Worm (Caenorhabditis elegans) whole organism, midembryonic: ENCODE measurements around the gene vha-5.

Source experiments
- T22C8.4 ChIP-seq: fragments of 200-800 bp; sonication (Bioruptor generic); IDR thresholded peaks from 2 replicates; pipeline ENCODE4 v1.3.6; 2022; ENCODE audit warnings: missing genetic modification characterization, missing compliant biosample characterization
- cog-1 ChIP-seq: sonication (generic microtip); optimal IDR thresholded peaks from 2 replicates; lab custom pipeline; 2016; ENCODE audit warnings: missing genetic modification characterization, missing compliant biosample characterization
- flt-1 ChIP-seq: fragments of 200-800 bp; sonication (Bioruptor generic); IDR thresholded peaks from 2 replicates; pipeline ENCODE4 v1.3.6; 2022; ENCODE audit warnings: missing genetic modification characterization, missing compliant biosample characterization
- klf-2 ChIP-seq: fragments of 200-800 bp; sonication (Bioruptor generic); conservative IDR thresholded peaks from 2 replicates; pipeline ENCODE4 v1.3.6; 2022; ENCODE audit warnings: missing genetic modification reagents, missing genetic modification characterization, missing compliant biosample characterization
- med-1 ChIP-seq: sonication (generic microtip); optimal IDR thresholded peaks from 2 replicates; lab custom pipeline; 2017; ENCODE audit warnings: missing genetic modification characterization, mild to moderate bottlenecking, missing compliant biosample characterization, antibody characterized with exemption, missing genetic modification reagents; ENCODE audit not compliant: insufficient read depth
- tab-1 ChIP-seq: fragments of 200-800 bp; sonication (Bioruptor generic); IDR thresholded peaks from 2 replicates; pipeline ENCODE4 v1.3.6; 2022; ENCODE audit warnings: missing genetic modification characterization, missing compliant biosample characterization
- ztf-23 ChIP-seq: fragments of 200-800 bp; sonication (Bioruptor generic); IDR thresholded peaks from 2 replicates; pipeline ENCODE4 v1.3.6; 2022; ENCODE audit warnings: missing genetic modification reagents, missing genetic modification characterization, missing compliant biosample characterization
- ztf-29 ChIP-seq: fragments of 200-800 bp; sonication (Bioruptor generic); IDR thresholded peaks from 2 replicates; pipeline ENCODE4 v1.3.6; 2022; ENCODE audit warnings: missing genetic modification reagents, missing genetic modification characterization, missing compliant biosample characterization

DNA sequence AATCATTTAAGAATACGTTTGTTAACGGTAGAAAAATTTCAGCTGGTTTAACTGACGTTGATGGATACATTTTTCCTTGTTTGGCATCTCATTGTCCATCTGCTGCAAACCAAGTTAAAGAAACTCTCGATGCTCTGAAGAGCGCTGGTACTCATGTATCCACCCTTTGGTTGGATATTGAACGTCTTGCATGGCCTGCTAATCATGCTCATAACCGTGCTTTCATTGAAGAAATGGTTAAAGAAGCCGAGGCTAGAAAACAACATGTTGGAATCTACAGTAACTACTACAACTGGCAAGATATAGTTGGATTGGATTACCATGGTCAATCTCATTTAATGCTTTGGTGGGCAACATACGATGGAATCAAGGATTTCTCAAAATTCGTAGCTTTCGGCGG lies 29.3 kb downstream of the vha-5 start:
- TF ChIP-seq ztf-23 (no peak), med-1 (GFP tag; lab: Kevin White, UChicago) (no peak), flt-1 (no peak), ztf-29 (no peak), tab-1 (GFP tag; lab: Robert Waterston, UW) (no peak), cog-1 (tag; lab: Kevin White, UChicago) (no peak), klf-2 (GFP tag; lab: Robert Waterston, UW) (no peak), T22C8.4 (GFP tag; lab: Robert Waterston, UW) (no peak)
